Worm (Caenorhabditis elegans) whole organism, early embryonic: ENCODE measurements around the gene srh-212.

Source experiments
- B0310.2 ChIP-seq: sonication (generic microtip); optimal IDR thresholded peaks from 2 replicates; lab custom pipeline; 2016; ENCODE audit warnings: mild to moderate bottlenecking, missing genetic modification characterization, missing compliant biosample characterization
- F13C5.2 ChIP-seq: sonication (generic microtip); optimal IDR thresholded peaks from 2 replicates; lab custom pipeline; 2017; ENCODE audit warnings: mild to moderate bottlenecking, missing genetic modification characterization, inconsistent platforms, missing compliant biosample characterization
- aly-1 ChIP-seq: sonication (generic microtip); optimal IDR thresholded peaks from 2 replicates; lab custom pipeline; 2016; ENCODE audit warnings: missing genetic modification characterization, missing compliant biosample characterization
- ama-1 ChIP-seq: fragments of 150-350 bp; optimal IDR thresholded peaks from 2 replicates; lab custom pipeline; 2014
- ceh-13 ChIP-seq: fragments of 200-800 bp; sonication (Bioruptor generic); optimal IDR thresholded peaks from 2 replicates; lab custom pipeline; 2018; ENCODE audit warnings: mild to moderate bottlenecking, missing genetic modification characterization, missing compliant biosample characterization
- ets-7 ChIP-seq: sonication (generic microtip); optimal IDR thresholded peaks from 2 replicates; lab custom pipeline; 2016; ENCODE audit warnings: missing genotype, missing genetic modification characterization, missing compliant biosample characterization
- flt-1 ChIP-seq: fragments of 200-800 bp; sonication (Bioruptor generic); IDR thresholded peaks from 2 replicates; pipeline ENCODE4 v1.3.6; 2022; ENCODE audit warnings: missing genetic modification characterization, missing compliant biosample characterization
- hmg-4 ChIP-seq: fragments of 200-800 bp; sonication (Bioruptor generic); optimal IDR thresholded peaks from 2 replicates; lab custom pipeline; 2018; ENCODE audit warnings: mild to moderate bottlenecking, missing genetic modification characterization, missing compliant biosample characterization
- hnd-1 ChIP-seq: sonication (generic microtip); optimal IDR thresholded peaks from 2 replicates; lab custom pipeline; 2016; ENCODE audit warnings: missing genetic modification characterization, missing compliant biosample characterization
- pes-1 ChIP-seq: fragments of 200-800 bp; sonication (Bioruptor generic); IDR thresholded peaks from 2 replicates; pipeline ENCODE4 v1.3.6; 2022; ENCODE audit warnings: missing genetic modification reagents, missing genetic modification characterization, missing compliant biosample characterization
- scrt-1 ChIP-seq: fragments of 200-800 bp; sonication (Bioruptor generic); IDR thresholded peaks from 2 replicates; pipeline ENCODE4 v1.3.6; 2022; ENCODE audit warnings: missing genetic modification characterization, missing compliant biosample characterization
- sea-1 ChIP-seq: fragments of 200-800 bp; sonication (Bioruptor generic); conservative IDR thresholded peaks from 2 replicates; pipeline ENCODE4 v1.3.6; 2022; ENCODE audit warnings: missing genetic modification characterization, missing compliant biosample characterization
- tbx-37 ChIP-seq: fragments of 200-800 bp; sonication (Bioruptor generic); conservative IDR thresholded peaks from 2 replicates; pipeline ENCODE4 v1.3.6; 2022; ENCODE audit warnings: missing genetic modification reagents, missing genetic modification characterization, missing compliant biosample characterization
- tra-4 ChIP-seq: sonication (generic microtip); optimal IDR thresholded peaks from 2 replicates; lab custom pipeline; 2017; ENCODE audit warnings: missing genetic modification characterization, missing compliant biosample characterization

ce11 chrV:3554869-3555268 is 42.1 kb downstream of the srh-212 start, which contains the start of gene grl-29:
- TF ChIP-seq B0310.2 (tag; lab: Kevin White, UChicago) (no peak), flt-1 (no peak), tbx-37 (GFP tag; lab: Robert Waterston, UW) (no peak), ama-1 (lab: Kevin White, UChicago) (no peak), F13C5.2 (tag; lab: Kevin White, UChicago) (no peak), ceh-13 (no peak), tra-4 (tag; lab: Kevin White, UChicago) (no peak), ets-7 (tag; lab: Kevin White, UChicago) (no peak), pes-1 (GFP tag; lab: Robert Waterston, UW) (no peak), aly-1 (tag; lab: Kevin White, UChicago) (no peak), hmg-4 (GFP tag; lab: Kevin White, UChicago) (no peak), sea-1 (GFP tag; lab: Robert Waterston, UW) (no peak), hnd-1 (tag; lab: Kevin White, UChicago) (no peak), scrt-1 (GFP tag; lab: Robert Waterston, UW) (no peak)
